Worm (Caenorhabditis elegans): ENCODE measurements around the gene mdt-4.

ce11 chrII:4974448-4974951 is 30.8 kb upstream of the mdt-4 start:
- TF ChIP-seq ztf-29 (GFP tag; IDR thresholded peaks at IDR 0.05) (no peak), klf-2 (GFP tag; conservative IDR thresholded peaks at IDR 0.05) (no peak), flt-1 (GFP tag; IDR thresholded peaks at IDR 0.05) (no peak), med-1 (GFP tag; optimal IDR thresholded peaks at IDR 0.05; ENCODE audit: insufficient read depth) (no peak), cog-1 (tag; optimal IDR thresholded peaks at IDR 0.05) (no peak), ztf-23 (GFP tag; IDR thresholded peaks at IDR 0.05) (no peak)

All from whole organism, midembryonic.